Worm (Caenorhabditis elegans): Measurements from ENCODE around the gene C16D9.4.

The C16D9.4 gene

ce11 chrV:8239928-8240327 lies 2.8 kb downstream of the C16D9.4 start, which contains the start of gene C16D9.3:
TSS of gene C16D9.3 (minus strand) at chrV:8240028.
- no peak for TF ChIP-seq unc-55 (GFP tag; optimal IDR thresholded peaks at IDR 0.05)
- no peak for TF ChIP-seq F13H6.1 (tag; optimal IDR thresholded peaks at IDR 0.05)
- no peak for TF ChIP-seq pha-2 (tag; optimal IDR thresholded peaks at IDR 0.05)
- TF ChIP-seq ceh-18 (tag; optimal IDR thresholded peaks at IDR 0.05): no peak
- TF ChIP-seq sox-2 (GFP tag; IDR thresholded peaks at IDR 0.05): no peak
- TF ChIP-seq elt-4 (tag; optimal IDR thresholded peaks at IDR 0.05): no peak
- TF ChIP-seq ceh-22 (tag; optimal IDR thresholded peaks at IDR 0.05): no peak
- no peak for TF ChIP-seq nhr-232 (tag; optimal IDR thresholded peaks at IDR 0.05)
- TF ChIP-seq ceh-31 (tag; optimal IDR thresholded peaks at IDR 0.05): no peak
- no peak for TF ChIP-seq ama-1 (optimal IDR thresholded peaks at IDR 0.05)
- no peak for TF ChIP-seq K02D7.2 (tag; optimal IDR thresholded peaks at IDR 0.05)
- no peak for TF ChIP-seq npax-4 (tag; optimal IDR thresholded peaks at IDR 0.05)
- no peak for TF ChIP-seq fkh-6 (tag; optimal IDR thresholded peaks at IDR 0.05)
- no peak for TF ChIP-seq lin-11 (tag; optimal IDR thresholded peaks at IDR 0.05)
- TF ChIP-seq tbx-7 (tag; optimal IDR thresholded peaks at IDR 0.05): no peak
- TF ChIP-seq hlh-15 (tag; optimal IDR thresholded peaks at IDR 0.05): no peak
- no peak for TF ChIP-seq ttx-3 (tag; optimal IDR thresholded peaks at IDR 0.05)
- no peak for TF ChIP-seq ztf-16 (tag; optimal IDR thresholded peaks at IDR 0.05)
- no peak for TF ChIP-seq hlh-6 (tag; optimal IDR thresholded peaks at IDR 0.05)
- no peak for TF ChIP-seq odd-2 (tag; optimal IDR thresholded peaks at IDR 0.05)

ce11 chrV:8238290-8238689 lies 4.4 kb downstream of the C16D9.4 start, which contains the start of gene rol-3:
TSS of gene rol-3 (minus strand) at chrV:8238409.
- no peak for TF ChIP-seq ets-4 (tag; optimal IDR thresholded peaks at IDR 0.05)
- TF ChIP-seq lim-6 (tag; optimal IDR thresholded peaks at IDR 0.05): no peak
- TF ChIP-seq ceh-9 (tag; optimal IDR thresholded peaks at IDR 0.05): no peak
- TF ChIP-seq pha-4 (tag; optimal IDR thresholded peaks at IDR 0.05): no peak
- TF ChIP-seq madf-2 (tag; optimal IDR thresholded peaks at IDR 0.05): no peak
- TF ChIP-seq mec-3 (tag; optimal IDR thresholded peaks at IDR 0.05; ENCODE audit: borderline replicate concordance): no peak
- no peak for TF ChIP-seq ceh-18 (tag; optimal IDR thresholded peaks at IDR 0.05)
- no peak for TF ChIP-seq pax-1 (tag; optimal IDR thresholded peaks at IDR 0.05)
- no peak for TF ChIP-seq ref-2 (tag; optimal IDR thresholded peaks at IDR 0.05)
- TF ChIP-seq fkh-10 (GFP tag; optimal IDR thresholded peaks at IDR 0.05): no peak
- no peak for TF ChIP-seq nhr-232 (tag; optimal IDR thresholded peaks at IDR 0.05)
- no peak for TF ChIP-seq ceh-31 (tag; optimal IDR thresholded peaks at IDR 0.05)
- no peak for TF ChIP-seq zip-5 (tag; optimal IDR thresholded peaks at IDR 0.05)
- TF ChIP-seq npax-4 (tag; optimal IDR thresholded peaks at IDR 0.05): no peak

DNA sequence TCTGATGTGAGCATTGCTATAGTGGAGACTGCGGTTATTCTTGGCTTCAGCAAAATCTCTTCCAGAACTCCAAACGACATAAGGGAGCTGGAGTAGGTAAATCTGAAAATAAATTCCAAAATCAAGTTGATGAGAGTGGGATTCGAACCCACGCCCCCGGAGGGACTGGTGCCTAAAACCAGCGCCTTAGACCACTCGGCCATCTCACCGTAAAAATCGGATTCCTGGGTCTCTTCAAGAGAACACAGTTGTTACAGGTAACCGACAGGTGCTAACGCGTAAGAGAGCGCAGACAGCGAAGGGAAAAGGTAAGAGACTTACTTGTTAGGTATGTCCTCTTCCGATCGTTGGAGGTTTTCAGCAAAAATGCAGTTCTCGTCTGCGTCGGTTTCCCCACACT lies 7.4 kb downstream of the C16D9.4 start:
- peak; percentile 46 for TF ChIP-seq nhr-232 (tag; optimal IDR thresholded peaks at IDR 0.05)
- peak; percentile 3 for TF ChIP-seq sdc-2 (tag; optimal IDR thresholded peaks at IDR 0.05)
- peak; percentile 1 for TF ChIP-seq hlh-30 (tag; optimal IDR thresholded peaks at IDR 0.05; ENCODE audit: insufficient read depth)
- no peak for TF ChIP-seq Y22D7AL.16 (tag; optimal IDR thresholded peaks at IDR 0.05)
- TF ChIP-seq ref-2 (tag; optimal IDR thresholded peaks at IDR 0.05): peak; percentile 52
- TF ChIP-seq ztf-16 (tag; optimal IDR thresholded peaks at IDR 0.05): no peak
- TF ChIP-seq ceh-6 (GFP tag; optimal IDR thresholded peaks at IDR 0.05): peak; percentile 16

DNA sequence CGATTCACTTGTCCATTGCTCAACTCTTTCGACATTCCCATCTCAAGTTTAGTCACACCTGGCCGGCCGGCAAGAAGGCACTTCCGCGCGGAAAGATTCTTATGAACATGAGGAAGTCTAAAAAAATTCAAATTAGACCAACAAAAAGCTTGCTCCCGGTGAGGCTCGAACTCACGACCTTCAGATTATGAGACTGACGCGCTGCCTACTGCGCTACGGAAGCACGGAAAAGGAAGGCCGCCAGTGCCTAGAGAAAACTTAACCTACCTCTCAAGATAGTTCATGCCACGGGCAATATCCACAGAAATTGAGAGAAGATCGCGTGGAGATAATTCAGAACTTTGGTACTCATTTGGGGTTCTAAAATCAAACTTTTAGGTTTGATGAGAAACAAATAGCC lies 12.6 kb downstream of the C16D9.4 start:
- TF ChIP-seq syd-9 (tag; optimal IDR thresholded peaks at IDR 0.05): no peak
- peak; percentile 20 for TF ChIP-seq hlh-6 (tag; optimal IDR thresholded peaks at IDR 0.05)
- TF ChIP-seq K02D7.2 (tag; optimal IDR thresholded peaks at IDR 0.05): no peak
- TF ChIP-seq C08G9.2 (tag; optimal IDR thresholded peaks at IDR 0.05): peak; percentile 23
- TF ChIP-seq che-1 (tag; optimal IDR thresholded peaks at IDR 0.05): peak; percentile 23

DNA sequence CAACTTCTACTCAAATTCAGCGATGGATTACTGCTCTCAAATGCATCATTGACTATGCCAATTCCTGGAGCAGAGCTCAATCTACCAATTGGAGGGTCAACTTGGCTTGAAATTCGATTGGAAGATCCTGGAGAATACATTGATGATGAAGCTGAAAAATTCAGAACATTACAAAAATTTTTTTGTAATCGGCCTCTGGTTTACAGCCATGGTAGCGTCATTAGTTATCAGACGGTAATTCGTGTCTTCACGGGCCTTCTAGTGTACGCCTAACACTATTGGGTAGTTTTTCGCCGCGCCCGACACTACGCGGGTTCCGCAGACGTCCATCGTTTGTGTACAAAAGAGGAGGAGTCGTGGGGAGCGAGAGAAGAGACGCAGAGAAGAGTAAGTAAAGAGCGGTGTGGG lies 14.0 kb downstream of the C16D9.4 start:
- TF ChIP-seq tbx-2 (tag; optimal IDR thresholded peaks at IDR 0.05): peak; percentile 17
- peak; percentile 33 for TF ChIP-seq rnt-1 (tag; optimal IDR thresholded peaks at IDR 0.05)
- peak; percentile 17 for TF ChIP-seq ref-2 (tag; optimal IDR thresholded peaks at IDR 0.05)
- TF ChIP-seq nfya-1 (tag; optimal IDR thresholded peaks at IDR 0.05): peak; percentile 49
- TF ChIP-seq pqm-1 (tag; optimal IDR thresholded peaks at IDR 0.05): no peak
- TF ChIP-seq syd-9 (tag; optimal IDR thresholded peaks at IDR 0.05): peak; percentile 15
- TF ChIP-seq ceh-30 (tag; optimal IDR thresholded peaks at IDR 0.05): peak; percentile 12
- peak; percentile 26 for TF ChIP-seq C08G9.2 (tag; optimal IDR thresholded peaks at IDR 0.05)
- no peak for TF ChIP-seq eyg-1 (tag; optimal IDR thresholded peaks at IDR 0.05)
- TF ChIP-seq ceh-34 (tag; optimal IDR thresholded peaks at IDR 0.05): no peak
- peak; percentile 27 for TF ChIP-seq ceh-31 (tag; optimal IDR thresholded peaks at IDR 0.05)
- TF ChIP-seq ama-1 (optimal IDR thresholded peaks at IDR 0.05): peak; percentile 82
- peak; percentile 7 for TF ChIP-seq ceh-2 (tag; optimal IDR thresholded peaks at IDR 0.05)
- peak; percentile 10 for TF ChIP-seq ceh-18 (tag; optimal IDR thresholded peaks at IDR 0.05)

Measured in whole organism, late embryonic.